Worm (Caenorhabditis elegans) whole organism, late embryonic: ENCODE data around the gene odd-1.
A peak's percentile ranks its signal among the peaks of the same experiment; 100 is the strongest.

Source experiments
- C08G9.2 ChIP-seq: sonication (generic microtip); optimal IDR thresholded peaks from 2 replicates; lab custom pipeline; 2016; ENCODE audit warnings: mild to moderate bottlenecking, missing genetic modification characterization, moderate library complexity, missing compliant biosample characterization
- F13H6.1 ChIP-seq: sonication (generic microtip); optimal IDR thresholded peaks from 2 replicates; lab custom pipeline; 2016; ENCODE audit warnings: missing genetic modification characterization, missing compliant biosample characterization
- K02D7.2 ChIP-seq: sonication (generic microtip); optimal IDR thresholded peaks from 2 replicates; lab custom pipeline; 2017; ENCODE audit warnings: mild to moderate bottlenecking, missing genetic modification characterization, missing compliant biosample characterization
- K09A11.1 ChIP-seq: sonication (generic microtip); optimal IDR thresholded peaks from 2 replicates; lab custom pipeline; 2017; ENCODE audit warnings: antibody characterized with exemption, mild to moderate bottlenecking, missing genetic modification characterization, missing compliant biosample characterization; ENCODE audit not compliant: insufficient read depth
- ahr-1 ChIP-seq: sonication (generic microtip); optimal IDR thresholded peaks from 2 replicates; lab custom pipeline; 2016; ENCODE audit warnings: missing genetic modification characterization, missing compliant biosample characterization
- ama-1 ChIP-seq: fragments of 150-350 bp; optimal IDR thresholded peaks from 2 replicates; lab custom pipeline; 2014
- ceh-14 ChIP-seq: sonication (generic microtip); optimal IDR thresholded peaks from 2 replicates; lab custom pipeline; 2016; ENCODE audit warnings: missing genotype, missing genetic modification characterization, missing compliant biosample characterization
- ceh-18 ChIP-seq: sonication (generic microtip); optimal IDR thresholded peaks from 2 replicates; lab custom pipeline; 2016; ENCODE audit warnings: missing genetic modification characterization, missing compliant biosample characterization
- ceh-19 ChIP-seq: fragments of 200-800 bp; sonication (Bioruptor generic); optimal IDR thresholded peaks from 2 replicates; lab custom pipeline; 2018; ENCODE audit warnings: mild to moderate bottlenecking, missing genetic modification characterization, missing compliant biosample characterization
- ceh-2 ChIP-seq: sonication (generic microtip); optimal IDR thresholded peaks from 2 replicates; lab custom pipeline; 2016; ENCODE audit warnings: missing genotype, missing genetic modification characterization, missing compliant biosample characterization
- ceh-31 ChIP-seq: sonication (generic microtip); optimal IDR thresholded peaks from 2 replicates; lab custom pipeline; 2016; ENCODE audit warnings: missing genetic modification characterization, missing compliant biosample characterization
- ceh-34 ChIP-seq: sonication (generic microtip); optimal IDR thresholded peaks from 2 replicates; lab custom pipeline; 2016; ENCODE audit warnings: mild to moderate bottlenecking, missing genetic modification characterization, missing compliant biosample characterization
- ceh-45 ChIP-seq: fragments of 200-800 bp; sonication (Bioruptor generic); IDR thresholded peaks from 2 replicates; pipeline ENCODE4 v1.3.6; 2022; ENCODE audit warnings: missing genetic modification reagents, missing genetic modification characterization, missing compliant biosample characterization
- dmd-4 ChIP-seq: sonication (generic microtip); optimal IDR thresholded peaks from 2 replicates; lab custom pipeline; 2016; ENCODE audit warnings: borderline replicate concordance, missing genetic modification characterization, missing compliant biosample characterization
- dve-1 ChIP-seq: sonication (generic microtip); optimal IDR thresholded peaks from 2 replicates; lab custom pipeline; 2017; ENCODE audit warnings: antibody characterized with exemption, mild to moderate bottlenecking, missing genetic modification characterization, missing compliant biosample characterization
- elt-4 ChIP-seq: sonication (generic microtip); optimal IDR thresholded peaks from 2 replicates; lab custom pipeline; 2016; ENCODE audit warnings: missing genetic modification characterization, missing compliant biosample characterization
- ets-4 ChIP-seq: sonication (generic microtip); optimal IDR thresholded peaks from 2 replicates; lab custom pipeline; 2016; ENCODE audit warnings: missing genetic modification characterization, missing compliant biosample characterization
- eyg-1 ChIP-seq: sonication (generic microtip); optimal IDR thresholded peaks from 2 replicates; lab custom pipeline; 2016; ENCODE audit warnings: missing genotype, missing genetic modification characterization, missing compliant biosample characterization
- fax-1 ChIP-seq: sonication (generic microtip); optimal IDR thresholded peaks from 2 replicates; lab custom pipeline; 2016; ENCODE audit warnings: missing genotype, missing genetic modification characterization, missing compliant biosample characterization
- fkh-10 ChIP-seq: fragments of 150-350 bp; optimal IDR thresholded peaks from 2 replicates; lab custom pipeline; 2014; ENCODE audit warnings: missing biosample characterization, missing genetic modification reagents, missing genetic modification characterization
- hlh-15 ChIP-seq: sonication (generic microtip); optimal IDR thresholded peaks from 2 replicates; lab custom pipeline; 2016; ENCODE audit warnings: missing genetic modification characterization, missing compliant biosample characterization
- hlh-30 ChIP-seq: sonication (generic microtip); optimal IDR thresholded peaks from 2 replicates; lab custom pipeline; 2017; ENCODE audit warnings: antibody characterized with exemption, missing genetic modification characterization, missing compliant biosample characterization; ENCODE audit not compliant: insufficient read depth
- hlh-8 ChIP-seq: sonication (generic microtip); optimal IDR thresholded peaks from 2 replicates; lab custom pipeline; 2016; ENCODE audit warnings: missing genotype, missing genetic modification characterization, missing compliant biosample characterization
- lim-6 ChIP-seq: sonication (generic microtip); optimal IDR thresholded peaks from 2 replicates; lab custom pipeline; 2016; ENCODE audit warnings: missing genetic modification characterization, missing compliant biosample characterization
- mec-3 ChIP-seq: sonication (generic microtip); optimal IDR thresholded peaks from 2 replicates; lab custom pipeline; 2016; ENCODE audit warnings: borderline replicate concordance, missing genetic modification characterization, missing compliant biosample characterization
- nfya-1 ChIP-seq: sonication (generic microtip); optimal IDR thresholded peaks from 2 replicates; lab custom pipeline; 2017; ENCODE audit warnings: missing genetic modification characterization, mild to moderate bottlenecking, missing compliant biosample characterization, antibody characterized with exemption, moderate library complexity
- npax-4 ChIP-seq: sonication (generic microtip); optimal IDR thresholded peaks from 2 replicates; lab custom pipeline; 2016; ENCODE audit warnings: missing genetic modification characterization, missing compliant biosample characterization
- odd-2 ChIP-seq: sonication (generic microtip); optimal IDR thresholded peaks from 2 replicates; lab custom pipeline; 2017; ENCODE audit warnings: antibody characterized with exemption, mild to moderate bottlenecking, missing genetic modification characterization, missing compliant biosample characterization
- pat-9 ChIP-seq: fragments of 200-800 bp; sonication (Bioruptor generic); optimal IDR thresholded peaks from 2 replicates; lab custom pipeline; 2018; ENCODE audit warnings: mild to moderate bottlenecking, missing genetic modification characterization, moderate library complexity, missing compliant biosample characterization
- pax-1 ChIP-seq: fragments of 150-350 bp; optimal IDR thresholded peaks from 2 replicates; lab custom pipeline; 2014; ENCODE audit warnings: missing biosample characterization, missing genetic modification characterization
- pqm-1 ChIP-seq: sonication (generic microtip); optimal IDR thresholded peaks from 2 replicates; lab custom pipeline; 2016; ENCODE audit warnings: missing genetic modification characterization, missing compliant biosample characterization
- pros-1 ChIP-seq: fragments of 150-350 bp; optimal IDR thresholded peaks from 2 replicates; lab custom pipeline; 2014; ENCODE audit warnings: missing biosample characterization, missing genetic modification reagents, missing genetic modification characterization
- ref-2 ChIP-seq: sonication (generic microtip); optimal IDR thresholded peaks from 2 replicates; lab custom pipeline; 2016; ENCODE audit warnings: missing genetic modification characterization, missing compliant biosample characterization
- rnt-1 ChIP-seq: sonication (generic microtip); optimal IDR thresholded peaks from 2 replicates; lab custom pipeline; 2016; ENCODE audit warnings: missing genetic modification characterization, missing compliant biosample characterization
- sdc-2 ChIP-seq: sonication (generic microtip); optimal IDR thresholded peaks from 2 replicates; lab custom pipeline; 2016; ENCODE audit warnings: missing genotype, missing genetic modification characterization, missing compliant biosample characterization
- sox-2 ChIP-seq: fragments of 200-800 bp; sonication (Bioruptor generic); IDR thresholded peaks from 2 replicates; pipeline ENCODE4 v1.3.6; 2022; ENCODE audit warnings: missing genetic modification reagents, missing genetic modification characterization, missing compliant biosample characterization
- tbx-2 ChIP-seq: sonication (generic microtip); optimal IDR thresholded peaks from 2 replicates; lab custom pipeline; 2016; ENCODE audit warnings: missing genetic modification characterization, missing compliant biosample characterization
- unc-3 ChIP-seq, 2 experiments: fragments of 200-800 bp in 1 of 2; sonication (Bioruptor generic) in 1 of 2; sonication (generic microtip) in 1 of 2; conservative IDR thresholded peaks in 1 of 2; optimal IDR thresholded peaks in 1 of 2; 2 replicates each; pipeline versions ENCODE4 v1.3.6 to Lab custom; 2016 to 2022; ENCODE audit warnings: missing compliant biosample characterization in 2 of 2, missing genetic modification characterization in 2 of 2, missing genetic modification reagents in 1 of 2
- unc-42 ChIP-seq: sonication (generic microtip); optimal IDR thresholded peaks from 2 replicates; lab custom pipeline; 2016; ENCODE audit warnings: missing genotype, missing genetic modification characterization, missing compliant biosample characterization
- unc-55 ChIP-seq: sonication (generic microtip); optimal IDR thresholded peaks from 2 replicates; lab custom pipeline; 2017; ENCODE audit warnings: missing biosample characterization, missing genetic modification reagents, missing genetic modification characterization
- unc-86 ChIP-seq: sonication (generic microtip); optimal IDR thresholded peaks from 2 replicates; lab custom pipeline; 2016; ENCODE audit warnings: missing genetic modification characterization, missing compliant biosample characterization
- zip-5 ChIP-seq: sonication (generic microtip); optimal IDR thresholded peaks from 2 replicates; lab custom pipeline; 2016; ENCODE audit warnings: missing genetic modification characterization, missing compliant biosample characterization

odd-1 gene

DNA sequence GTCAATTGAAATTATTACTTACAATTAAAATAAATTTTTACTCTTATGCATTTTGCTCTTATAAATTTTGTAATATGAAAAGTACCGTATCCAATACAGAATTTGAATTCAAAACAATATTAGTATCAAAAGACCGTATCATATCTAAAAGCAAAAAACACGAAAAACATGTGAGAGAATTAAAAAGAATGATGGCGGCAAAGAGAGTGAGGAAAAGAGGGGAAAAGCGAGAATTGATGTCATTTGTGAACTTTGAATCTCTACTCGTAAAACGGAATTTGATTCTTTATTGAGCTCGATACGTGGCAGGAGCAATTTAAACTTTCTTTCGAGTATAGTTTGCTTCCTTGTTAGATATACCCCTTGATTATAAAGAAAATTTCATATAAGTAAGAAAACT lies 46.4 kb downstream of the odd-1 start:
- TF ChIP-seq eyg-1 (tag; lab: Kevin White, UChicago): no peak
- TF ChIP-seq, all 69 proteins: peak for 0

DNA sequence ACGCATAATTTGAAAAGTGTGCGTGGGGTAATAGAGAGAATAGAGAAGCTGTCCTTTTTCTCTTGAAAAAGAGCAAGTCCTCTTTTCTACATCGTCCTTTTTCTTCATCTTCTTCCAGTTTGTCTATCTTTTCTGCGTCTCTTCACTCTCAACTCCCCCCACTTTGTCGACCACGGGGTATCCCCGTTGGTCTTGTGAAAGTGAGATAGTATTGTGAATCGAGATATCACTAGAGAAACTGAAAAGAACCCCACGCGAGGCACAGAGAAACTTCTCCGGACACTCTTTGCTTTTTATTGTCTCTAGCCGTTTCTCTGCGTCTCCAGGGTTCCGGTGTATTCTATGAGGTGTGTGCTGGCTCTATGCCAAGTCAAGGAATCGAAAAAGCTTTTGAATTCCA lies 47.5 kb downstream of the odd-1 start:
- TF ChIP-seq dmd-4: peak; percentile 35
- peak; percentile 57 for TF ChIP-seq hlh-8 (tag; lab: Kevin White, UChicago)
- no peak for TF ChIP-seq odd-2 (tag; lab: Kevin White, UChicago)
- peak; percentile 48 for TF ChIP-seq fkh-10 (GFP tag; lab: Kevin White, UChicago)
- no peak; the same call in 1 of the 2 replicates for TF ChIP-seq sox-2 (GFP tag; lab: Robert Waterston, UW)
- TF ChIP-seq ceh-18: peak; percentile 90
- peak; percentile 89 for TF ChIP-seq tbx-2 (tag; lab: Kevin White, UChicago)
- peak; percentile 3 for TF ChIP-seq zip-5 (tag; lab: Kevin White, UChicago)
- peak; percentile 41 for TF ChIP-seq dve-1
- TF ChIP-seq mec-3 (tag; lab: Kevin White, UChicago): no peak
- TF ChIP-seq pat-9 (tag; lab: Kevin White, UChicago): peak; percentile 34
- no peak for TF ChIP-seq lim-6
- peak; percentile 80 for TF ChIP-seq rnt-1 (tag; lab: Kevin White, UChicago)
- TF ChIP-seq npax-4 (tag; lab: Kevin White, UChicago): no peak
- peak; percentile 53 for TF ChIP-seq ceh-14
- peak; percentile 65 for TF ChIP-seq K09A11.1 (tag; lab: Kevin White, UChicago)
- peak; percentile 16 for TF ChIP-seq F13H6.1 (tag; lab: Kevin White, UChicago)
- TF ChIP-seq ahr-1 (tag; lab: Kevin White, UChicago): no peak
- peak; percentile 30 for TF ChIP-seq ceh-2 (tag; lab: Kevin White, UChicago)
- TF ChIP-seq ceh-19 (GFP tag; lab: Kevin White, UChicago): no peak
- TF ChIP-seq ama-1: peak; percentile 18
- no peak for TF ChIP-seq ceh-45 (GFP tag; lab: Robert Waterston, UW)
- TF ChIP-seq pqm-1 (tag; lab: Kevin White, UChicago): peak; percentile 71
- TF ChIP-seq sdc-2 (tag; lab: Kevin White, UChicago): peak; percentile 50
- peak; percentile 65 for TF ChIP-seq unc-42 (tag; lab: Kevin White, UChicago)
- TF ChIP-seq ceh-34: peak; percentile 82
- TF ChIP-seq C08G9.2 (tag; lab: Kevin White, UChicago): peak; percentile 47
- peak; percentile 82 for TF ChIP-seq unc-55 (GFP tag; lab: Kevin White, UChicago)
- TF ChIP-seq K02D7.2 (tag; lab: Kevin White, UChicago): no peak
- no peak for TF ChIP-seq elt-4 (tag; lab: Kevin White, UChicago)
- peak; percentile 84 for TF ChIP-seq pros-1 (tag; lab: Kevin White, UChicago)
- TF ChIP-seq pax-1 (tag; lab: Kevin White, UChicago): peak; percentile 52
- TF ChIP-seq hlh-15 (tag; lab: Kevin White, UChicago): no peak
- TF ChIP-seq unc-3 (GFP tag; conservative IDR thresholded peaks at IDR 0.05; lab: Robert Waterston, UW): no peak
- peak; percentile 45 for TF ChIP-seq unc-3 (tag; optimal IDR thresholded peaks at IDR 0.05; lab: Kevin White, UChicago)
- TF ChIP-seq ets-4 (tag; lab: Kevin White, UChicago): peak; percentile 68
- TF ChIP-seq ref-2: peak; percentile 74
- TF ChIP-seq fax-1: peak; percentile 3
- TF ChIP-seq unc-86 (tag; lab: Kevin White, UChicago): peak; percentile 32
- peak; percentile 93 for TF ChIP-seq nfya-1 (tag; lab: Kevin White, UChicago)
- peak; percentile 98 for TF ChIP-seq hlh-30
- TF ChIP-seq ceh-31 (tag; lab: Kevin White, UChicago): peak; percentile 83
